Worm (Caenorhabditis elegans) whole organism, L2 larva: ENCODE data around the gene F11G11.5.

Experiments used
- C34F6.9 ChIP-seq: fragments of 150-350 bp; optimal IDR thresholded peaks from 2 replicates; lab custom pipeline; 2014; ENCODE audit warnings: missing biosample characterization, missing genetic modification characterization
- R02D3.7 ChIP-seq: fragments of 150-350 bp; optimal IDR thresholded peaks from 2 replicates; lab custom pipeline; 2014; ENCODE audit warnings: missing biosample characterization, missing genetic modification characterization
- blmp-1 ChIP-seq: sonication (generic microtip); optimal IDR thresholded peaks from 2 replicates; lab custom pipeline; 2017; ENCODE audit warnings: missing genetic modification characterization, mild to moderate bottlenecking, missing compliant biosample characterization, antibody characterized with exemption, moderate library complexity; ENCODE audit not compliant: insufficient read depth
- ceh-82 ChIP-seq: fragments of 150-350 bp; optimal IDR thresholded peaks from 2 replicates; lab custom pipeline; 2014; ENCODE audit warnings: missing biosample characterization, missing genetic modification characterization
- fos-1 ChIP-seq: fragments of 150-350 bp; optimal IDR thresholded peaks from 2 replicates; lab custom pipeline; 2014; ENCODE audit warnings: missing biosample characterization, missing genetic modification characterization
- nhr-11 ChIP-seq: fragments of 150-350 bp; optimal IDR thresholded peaks from 2 replicates; lab custom pipeline; 2014; ENCODE audit warnings: missing biosample characterization, missing genetic modification characterization
- nhr-12 ChIP-seq: fragments of 150-350 bp; optimal IDR thresholded peaks from 2 replicates; lab custom pipeline; 2014; ENCODE audit warnings: missing biosample characterization, missing genetic modification characterization
- nhr-25 ChIP-seq: fragments of 150-350 bp; sonication (generic microtip); optimal IDR thresholded peaks from 3 replicates; lab custom pipeline; 2014; ENCODE audit warnings: missing biosample characterization, missing genetic modification characterization
- nhr-77 ChIP-seq: fragments of 150-350 bp; optimal IDR thresholded peaks from 2 replicates; lab custom pipeline; 2014; ENCODE audit warnings: missing biosample characterization, missing genetic modification characterization
- skn-1 ChIP-seq: sonication (generic microtip); optimal IDR thresholded peaks from 2 replicates; lab custom pipeline; 2017; ENCODE audit warnings: missing biosample characterization, missing genetic modification characterization
- ztf-11 ChIP-seq: sonication (generic microtip); optimal IDR thresholded peaks from 2 replicates; lab custom pipeline; 2017; ENCODE audit warnings: missing biosample characterization, missing genetic modification characterization

DNA sequence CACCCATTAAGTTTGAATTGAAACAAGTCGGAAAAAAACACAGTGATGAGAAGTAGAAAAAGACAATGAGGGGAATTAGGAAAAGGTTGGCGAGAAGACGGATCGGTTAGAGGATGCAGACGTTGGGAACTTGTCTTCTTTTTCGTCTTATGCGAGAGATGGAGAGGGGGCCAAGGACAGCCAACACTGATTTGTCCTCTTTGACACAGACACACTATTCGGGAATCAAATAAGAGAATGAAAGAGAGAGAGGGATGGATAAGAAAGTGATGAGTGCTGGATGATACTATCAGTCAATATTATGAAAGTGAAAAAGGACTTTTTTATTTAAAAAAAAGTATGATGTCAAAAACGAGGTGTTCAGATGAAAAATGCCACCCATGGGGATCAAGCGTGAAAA is 36.0 kb upstream of the F11G11.5 start, which contains the start of gene lact-5:
- no peak for TF ChIP-seq ztf-11 (tag; lab: Kevin White, UChicago)
- peak; percentile 28 for TF ChIP-seq nhr-25 (tag; lab: Kevin White, UChicago)
- no peak for TF ChIP-seq ceh-82
- peak; percentile 37 for TF ChIP-seq fos-1 (tag; lab: Kevin White, UChicago)
- TF ChIP-seq blmp-1 (tag; lab: Kevin White, UChicago): peak; percentile 94
- TF ChIP-seq nhr-77 (tag; lab: Kevin White, UChicago): no peak
- TF ChIP-seq nhr-11 (tag; lab: Kevin White, UChicago): no peak
- no peak for TF ChIP-seq R02D3.7
- no peak for TF ChIP-seq nhr-12 (tag; lab: Kevin White, UChicago)
- no peak for TF ChIP-seq skn-1 (tag; lab: Kevin White, UChicago)
- no peak for TF ChIP-seq C34F6.9
